Worm (Caenorhabditis elegans): ENCODE measurements around the gene F22E5.17.
"Not testable (repeated sequence)": the region's sequence is repeated elsewhere in the genome, so short reads cannot be mapped to it uniquely, and the experiment has no call there.

- TF ChIP-seq pag-3 (tag; optimal IDR thresholded peaks at IDR 0.05; ENCODE audit: borderline replicate concordance); nhr-11 (tag; optimal IDR thresholded peaks at IDR 0.05); ceh-18 (tag; optimal IDR thresholded peaks at IDR 0.05): not testable (repeated sequence)
These were observed 45.6 kb upstream of the F22E5.17 start for ce11 chrII:2632194-2632593.
